Worm (Caenorhabditis elegans) whole organism, L3 larva: ENCODE results near the gene oac-8.
A peak's percentile ranks its signal among the peaks of the same experiment; 100 is the strongest.

Experiments used
- ceh-16 ChIP-seq: sonication (generic microtip); optimal IDR thresholded peaks from 2 replicates; lab custom pipeline; 2017; ENCODE audit warnings: missing biosample characterization, missing genetic modification characterization
- ceh-28 ChIP-seq: fragments of 150-350 bp; optimal IDR thresholded peaks from 2 replicates; lab custom pipeline; 2014; ENCODE audit warnings: missing biosample characterization, missing genetic modification reagents, missing genetic modification characterization
- daf-12 ChIP-seq: fragments of 150-350 bp; optimal IDR thresholded peaks from 2 replicates; lab custom pipeline; 2014; ENCODE audit warnings: missing biosample characterization, missing genetic modification reagents, missing genetic modification characterization
- egl-27 ChIP-seq: sonication (generic microtip); optimal IDR thresholded peaks from 4 replicates; lab custom pipeline; 2017; ENCODE audit warnings: missing biosample characterization, missing genetic modification reagents, missing genetic modification characterization
- egl-5 ChIP-seq: fragments of 150-350 bp; optimal IDR thresholded peaks from 2 replicates; lab custom pipeline; 2017; ENCODE audit warnings: missing biosample characterization, missing genetic modification reagents, missing genetic modification characterization, inconsistent platforms
- elt-2 ChIP-seq: sonication (generic microtip); optimal IDR thresholded peaks from 2 replicates; lab custom pipeline; 2016; ENCODE audit warnings: missing genetic modification reagents, mild to moderate bottlenecking, missing genetic modification characterization, missing compliant biosample characterization
- elt-3 ChIP-seq, 3 experiments: fragments of 150-350 bp in 1 of 3; sonication (generic microtip) in 2 of 3; optimal IDR thresholded peaks; 2 replicates in 2 of 3; 4 replicates in 1 of 3; lab custom pipeline; 2014 to 2017; ENCODE audit warnings: missing biosample characterization in 3 of 3, missing genetic modification characterization in 3 of 3
- hmg-11 ChIP-seq: sonication (generic microtip); optimal IDR thresholded peaks from 2 replicates; lab custom pipeline; 2016; ENCODE audit warnings: missing genetic modification characterization, missing compliant biosample characterization
- lin-15B ChIP-seq: fragments of 150-350 bp; optimal IDR thresholded peaks from 2 replicates; lab custom pipeline; 2014; ENCODE audit warnings: missing biosample characterization, missing genetic modification characterization
- lin-39 ChIP-seq: fragments of 150-350 bp; optimal IDR thresholded peaks from 2 replicates; lab custom pipeline; 2018; ENCODE audit warnings: missing biosample characterization, missing genetic modification reagents, missing genetic modification characterization
- lsy-12 ChIP-seq: sonication (generic microtip); optimal IDR thresholded peaks from 2 replicates; lab custom pipeline; 2016; ENCODE audit warnings: mild to moderate bottlenecking, missing genetic modification characterization, missing compliant biosample characterization
- nfya-1 ChIP-seq: sonication (generic microtip); optimal IDR thresholded peaks from 2 replicates; lab custom pipeline; 2017; ENCODE audit warnings: missing genetic modification characterization, mild to moderate bottlenecking, missing compliant biosample characterization, antibody characterized with exemption, moderate library complexity; ENCODE audit not compliant: insufficient read depth
- nhr-11 ChIP-seq: fragments of 150-350 bp; optimal IDR thresholded peaks from 2 replicates; lab custom pipeline; 2014; ENCODE audit warnings: missing biosample characterization, missing genetic modification characterization
- nhr-23 ChIP-seq: fragments of 150-350 bp; optimal IDR thresholded peaks from 2 replicates; lab custom pipeline; 2014; ENCODE audit warnings: missing biosample characterization, missing genetic modification reagents, missing genetic modification characterization
- nhr-28 ChIP-seq: fragments of 150-350 bp; optimal IDR thresholded peaks from 2 replicates; lab custom pipeline; 2014; ENCODE audit warnings: missing biosample characterization, missing genetic modification characterization
- nhr-43 ChIP-seq: sonication (generic microtip); optimal IDR thresholded peaks from 2 replicates; lab custom pipeline; 2016; ENCODE audit warnings: mild to moderate bottlenecking, missing genetic modification characterization, missing compliant biosample characterization; ENCODE audit not compliant: poor library complexity, severe bottlenecking
- nhr-67 ChIP-seq: fragments of 150-350 bp; optimal IDR thresholded peaks from 2 replicates; lab custom pipeline; 2014; ENCODE audit warnings: missing biosample characterization, missing genetic modification characterization
- nhr-77 ChIP-seq: fragments of 150-350 bp; optimal IDR thresholded peaks from 2 replicates; lab custom pipeline; 2014; ENCODE audit warnings: missing biosample characterization, missing genetic modification characterization
- pqm-1 ChIP-seq: fragments of 150-350 bp; optimal IDR thresholded peaks from 2 replicates; lab custom pipeline; 2017; ENCODE audit warnings: missing biosample characterization, missing genetic modification characterization, inconsistent platforms
- zag-1 ChIP-seq: fragments of 150-350 bp; optimal IDR thresholded peaks from 2 replicates; lab custom pipeline; 2014; ENCODE audit warnings: missing biosample characterization, missing genetic modification characterization
- ztf-4 ChIP-seq: fragments of 150-350 bp; optimal IDR thresholded peaks from 2 replicates; lab custom pipeline; 2014; ENCODE audit warnings: missing biosample characterization, missing genetic modification characterization

Gene oac-8

DNA sequence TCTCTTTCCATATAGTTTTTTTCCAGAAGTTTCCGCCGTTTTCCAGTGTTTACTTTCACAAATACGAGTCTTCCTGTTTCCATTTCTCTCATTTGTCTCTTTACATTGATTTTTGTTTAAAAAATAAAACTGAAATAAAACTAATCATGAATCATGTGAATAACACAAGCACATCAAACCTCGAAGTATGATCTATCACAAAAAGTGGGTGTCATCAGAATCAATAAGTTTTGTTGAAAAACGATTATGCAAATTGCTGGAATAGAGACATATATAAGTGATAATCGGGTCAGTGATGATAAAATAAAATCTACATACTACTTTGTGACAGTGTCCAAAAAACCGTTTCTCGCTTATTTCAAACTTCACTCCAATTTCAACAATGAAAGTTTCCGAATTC is 36.5 kb downstream of the oac-8 start, which contains the start of gene R09H10.7:
Gene R09H10.7 (plus strand): TSS at position 301 of the 400 bp plus-strand sequence.
- TF ChIP-seq hmg-11 (tag; lab: Kevin White, UChicago) (no peak), zag-1 (tag; lab: Kevin White, UChicago) (no peak), elt-3 (tag; optimal IDR thresholded peaks at IDR 0.05; lab: Kevin White, UChicago) (no peak), pqm-1 (no peak), nhr-77 (tag; lab: Kevin White, UChicago) (no peak), nhr-28 (tag; lab: Kevin White, UChicago) (no peak), nhr-67 (tag; lab: Kevin White, UChicago) (no peak), egl-5 (tag; lab: Kevin White, UChicago) (no peak), lin-39 (tag; lab: Kevin White, UChicago) (no peak), ztf-4 (tag; lab: Kevin White, UChicago) (no peak), lin-15B (tag; lab: Kevin White, UChicago) (no peak), daf-12 (tag; lab: Kevin White, UChicago) (no peak), nfya-1 (tag; lab: Kevin White, UChicago) (no peak)

DNA sequence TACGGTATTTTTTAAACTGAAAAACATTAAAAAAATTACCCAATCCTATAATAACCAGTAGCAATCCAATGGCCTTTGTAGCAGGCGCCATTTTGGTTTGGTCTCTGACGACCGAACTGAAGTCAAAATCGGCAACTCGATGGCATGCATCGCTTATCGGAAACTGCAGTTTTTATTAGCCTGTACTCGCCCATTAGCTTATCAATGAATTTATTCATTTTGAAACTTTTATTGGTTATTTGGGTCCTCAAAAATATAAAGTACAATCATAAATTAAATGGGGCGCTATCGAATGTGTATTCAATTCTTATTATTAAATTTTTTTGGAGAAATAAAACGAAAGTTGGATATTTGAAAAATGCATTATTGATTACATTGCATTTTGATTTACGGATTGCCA is 44.4 kb downstream of the oac-8 start, which contains the start of gene R09H10.5:
Gene R09H10.5 (minus strand): TSS at position 106 of the 400 bp plus-strand sequence.
- TF ChIP-seq elt-3 (tag; optimal IDR thresholded peaks at IDR 0.05; lab: Kevin White, UChicago) (no peak), elt-2 (tag; lab: Kevin White, UChicago) (peak; percentile 80), pqm-1 (peak; percentile 78)
- TF ChIP-seq, all 47 proteins: peak for 2

DNA sequence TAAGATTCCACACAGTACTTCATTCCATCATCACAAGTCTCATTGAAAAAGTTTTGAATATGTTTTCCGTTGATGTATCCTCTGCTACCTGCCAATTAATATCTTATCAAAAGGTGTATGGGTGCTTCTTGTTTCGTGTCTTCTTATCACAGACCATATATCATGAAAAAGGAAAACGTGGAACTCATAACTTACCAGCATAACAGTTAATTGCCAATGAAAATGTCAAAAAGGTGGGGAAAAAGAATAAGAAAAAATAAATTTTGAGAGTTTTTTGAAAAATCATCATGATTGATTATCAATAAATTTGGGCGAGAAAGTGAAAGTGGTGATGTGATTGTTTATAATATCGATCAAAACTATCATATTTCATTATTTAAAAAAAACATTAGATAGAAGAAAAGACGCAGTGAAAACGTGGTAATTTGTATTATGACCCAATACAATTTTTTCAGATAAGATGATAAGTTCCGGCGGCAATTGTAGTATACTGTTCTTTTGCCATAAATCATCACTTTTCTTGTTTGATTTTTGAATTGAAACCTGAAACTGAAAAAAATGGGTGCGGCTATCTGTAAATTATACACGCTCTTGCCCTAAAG is 46.7 kb downstream of the oac-8 start, which contains the start of gene F56C4.4:
Gene F56C4.4 (minus strand): TSS at position 315 of the 602 bp plus-strand sequence.
- TF ChIP-seq elt-2 (tag; lab: Kevin White, UChicago) (peak; percentile 84), lsy-12 (tag; lab: Kevin White, UChicago) (no peak), pqm-1 (peak; percentile 10)

- no peak for TF ChIP-seq nhr-43 (tag; lab: Kevin White, UChicago)
- no peak for TF ChIP-seq daf-12 (tag; lab: Kevin White, UChicago)
- no peak for TF ChIP-seq ceh-16
- no peak for TF ChIP-seq egl-27 (tag; lab: Kevin White, UChicago)
- TF ChIP-seq ceh-28: no peak
- TF ChIP-seq lin-39 (tag; lab: Kevin White, UChicago): no peak
- no peak for TF ChIP-seq nhr-23 (tag; lab: Kevin White, UChicago)
- TF ChIP-seq nhr-11 (tag; lab: Kevin White, UChicago): no peak
- no peak for TF ChIP-seq nhr-77 (tag; lab: Kevin White, UChicago)
Observed at ce11 chrIV:10636649-10637048, 52.3 kb downstream of the oac-8 start, which contains the start of gene F56C4.1. F56C4.1 (plus strand) TSS chrIV:10636949.
